Fruit fly (Drosophila melanogaster): ENCODE data around the gene Mur29B.

Mur29B gene

DNA sequence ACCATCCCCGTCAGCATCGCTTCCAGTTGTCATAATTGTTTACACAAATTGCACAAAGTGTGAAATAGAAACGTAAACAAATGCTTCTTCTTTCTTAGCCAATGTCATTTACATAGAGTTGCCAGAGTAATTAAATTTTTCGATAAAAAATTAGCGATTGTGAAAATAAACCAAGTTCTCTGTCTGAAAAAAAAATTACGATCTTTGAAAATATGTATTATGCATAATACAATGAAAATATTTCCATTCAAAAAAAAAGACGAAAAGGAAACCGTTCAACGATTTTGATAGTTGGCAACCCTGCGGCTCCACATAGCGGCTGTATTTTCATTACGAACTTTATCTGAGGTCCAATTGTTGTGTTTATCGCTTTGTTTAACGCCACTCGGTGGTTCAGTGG, 40.9 kb upstream of the Mur29B start, which contains the start of the genes CG7810 and CG7806 (continued):
- no peak; the same call in 1 of the 2 replicates for TF ChIP-seq Lim3 (GFP tag; IDR thresholded peaks at IDR 0.05)
- peak; percentile 90 for TF ChIP-seq CG8388 (GFP tag; optimal IDR thresholded peaks at IDR 0.05)
- TF ChIP-seq pho (GFP tag; optimal IDR thresholded peaks at IDR 0.05), result peak; percentile 89
- TF ChIP-seq luna (GFP tag; optimal IDR thresholded peaks at IDR 0.05), result peak; percentile 69
- TF ChIP-seq tap (tag; optimal IDR thresholded peaks at IDR 0.05), result peak; percentile 84
- TF ChIP-seq CG43689 (GFP tag; IDR thresholded peaks at IDR 0.05), result peak; percentile 86
- TF ChIP-seq CG12236 (GFP tag; optimal IDR thresholded peaks at IDR 0.05), result peak; percentile 91
- peak; percentile 87 for TF ChIP-seq CG17361 (GFP tag; IDR thresholded peaks at IDR 0.05)
- TF ChIP-seq CG34224 (GFP tag; IDR thresholded peaks at IDR 0.05; ENCODE audit: partially characterized antibody), result peak; percentile 47; the same call in 1 of the 3 replicates
- peak; percentile 87 for TF ChIP-seq ind (GFP tag; optimal IDR thresholded peaks at IDR 0.05)
- TF ChIP-seq CG15601 (tag; optimal IDR thresholded peaks at IDR 0.05), result peak; percentile 88
- TF ChIP-seq Sry-β (GFP tag; optimal IDR thresholded peaks at IDR 0.05), result peak; percentile 24
- peak; percentile 92 for TF ChIP-seq stc (GFP tag; IDR thresholded peaks at IDR 0.05)
- 0 out of 3 replicates have a peak, but pooled peaks have one; percentile 48 for TF ChIP-seq z (GFP tag; IDR thresholded peaks at IDR 0.05)
- TF ChIP-seq Ravus (GFP tag; IDR thresholded peaks at IDR 0.05), result peak; percentile 76
- peak; percentile 91 for TF ChIP-seq bab2 (GFP tag; optimal IDR thresholded peaks at IDR 0.05)
- TF ChIP-seq Side (GFP tag; optimal IDR thresholded peaks at IDR 0.05), result peak; percentile 87
- TF ChIP-seq YL-1 (GFP tag; optimal IDR thresholded peaks at IDR 0.05), result peak; percentile 91
- peak; percentile 58; the same call in 1 of the 2 replicates for TF ChIP-seq crol (GFP tag; IDR thresholded peaks at IDR 0.05)
- peak; percentile 25 for TF ChIP-seq CG10274 (GFP tag; optimal IDR thresholded peaks at IDR 0.05)
- TF ChIP-seq HLH3B (GFP tag; IDR thresholded peaks at IDR 0.05), result peak; percentile 91
- TF ChIP-seq cg (GFP tag; optimal IDR thresholded peaks at IDR 0.05), result no peak
- no peak for TF ChIP-seq odd (GFP tag; optimal IDR thresholded peaks at IDR 0.05)
- TF ChIP-seq CG4328 (GFP tag; optimal IDR thresholded peaks at IDR 0.05), result peak; percentile 77
- peak; percentile 65 for TF ChIP-seq CG8359 (GFP tag; optimal IDR thresholded peaks at IDR 0.05; ENCODE audit: borderline replicate concordance)
- TF ChIP-seq esg (GFP tag; conservative IDR thresholded peaks at IDR 0.05), result peak; percentile 92
- peak; percentile 83 for TF ChIP-seq caup (GFP tag; optimal IDR thresholded peaks at IDR 0.05; ENCODE audit: severe bottlenecking)
- TF ChIP-seq CG10959 (GFP tag; IDR thresholded peaks at IDR 0.05), result peak; percentile 82
- no peak for TF ChIP-seq hb (GFP tag; IDR thresholded peaks at IDR 0.05; ENCODE audit: partially characterized antibody)
- TF ChIP-seq H2.0 (GFP tag; IDR thresholded peaks at IDR 0.05), result peak; percentile 88
- peak; percentile 93 for TF ChIP-seq CG30403 (GFP tag; optimal IDR thresholded peaks at IDR 0.05)
- TF ChIP-seq Usf (GFP tag; optimal IDR thresholded peaks at IDR 0.05), result peak; percentile 47
- peak; percentile 89 for TF ChIP-seq salm (tag; optimal IDR thresholded peaks at IDR 0.05)
- TF ChIP-seq CG10366 (GFP tag; IDR thresholded peaks at IDR 0.05), result peak; percentile 93
- peak; percentile 79 for TF ChIP-seq pnt (GFP tag; optimal IDR thresholded peaks at IDR 0.05)
- TF ChIP-seq amos (GFP tag; IDR thresholded peaks at IDR 0.05; ENCODE audit: partially characterized antibody), result no peak
- TF ChIP-seq CG13624 (GFP tag; optimal IDR thresholded peaks at IDR 0.05), result peak; percentile 89
- peak; percentile 89 for TF ChIP-seq Chrac-16 (GFP tag; optimal IDR thresholded peaks at IDR 0.05)
- peak; percentile 90 for TF ChIP-seq stwl (tag; optimal IDR thresholded peaks at IDR 0.05)
- TF ChIP-seq CG2199 (GFP tag; IDR thresholded peaks at IDR 0.05), result peak; percentile 72; the same call in 1 of the 3 replicates
- peak; percentile 88 for TF ChIP-seq Oli (tag; optimal IDR thresholded peaks at IDR 0.05)
- TF ChIP-seq tup (GFP tag; optimal IDR thresholded peaks at IDR 0.05), result peak; percentile 42
- no peak for TF ChIP-seq nau (GFP tag; optimal IDR thresholded peaks at IDR 0.05)
- no peak for TF ChIP-seq sc (optimal IDR thresholded peaks at IDR 0.05)
- TF ChIP-seq sc (GFP tag; optimal IDR thresholded peaks at IDR 0.05), result peak; percentile 69
- TF ChIP-seq dmrt99B (tag; optimal IDR thresholded peaks at IDR 0.05), result no peak
- TF ChIP-seq Elba2 (GFP tag; optimal IDR thresholded peaks at IDR 0.05), result peak; percentile 56
- peak; percentile 82 for TF ChIP-seq CG4820 (GFP tag; optimal IDR thresholded peaks at IDR 0.05)
- peak; percentile 81 for TF ChIP-seq CG7372 (GFP tag; IDR thresholded peaks at IDR 0.05)
- TF ChIP-seq unc-4 (GFP tag; IDR thresholded peaks at IDR 0.05; ENCODE audit: partially characterized antibody), result peak; percentile 52
- peak; percentile 50; the same call in 1 of the 2 replicates for TF ChIP-seq CG8765 (GFP tag; IDR thresholded peaks at IDR 0.05)
